Fruit fly (Drosophila melanogaster) whole organism, pupa: ENCODE data around the gene PMCA.

Experiments used
- CG10348 ChIP-seq: fragments of 200-800 bp; sonication (Bioruptor generic); IDR thresholded peaks from 2 replicates; pipeline ENCODE4 v1.3.6; 2022; ENCODE audit warnings: missing biosample characterization, missing genetic modification characterization
- CG12605 ChIP-seq: fragments of 200-800 bp; sonication (Bioruptor generic); IDR thresholded peaks from 2 replicates; pipeline ENCODE4 v1.3.6; 2022; ENCODE audit warnings: missing biosample characterization, missing genetic modification characterization
- CG13204 ChIP-seq: fragments of 200-800 bp; sonication (Bioruptor generic); optimal IDR thresholded peaks from 2 replicates; lab custom pipeline; 2018; ENCODE audit warnings: missing biosample characterization, mild to moderate bottlenecking, missing genetic modification characterization, moderate library complexity
- CG14655 ChIP-seq: fragments of 200-800 bp; sonication (Bioruptor generic); optimal IDR thresholded peaks from 3 replicates; lab custom pipeline; 2017; ENCODE audit warnings: mild to moderate bottlenecking, missing biosample characterization, missing genetic modification reagents, missing genetic modification characterization
- CG15710 ChIP-seq: fragments of 200-800 bp; sonication (Bioruptor generic); optimal IDR thresholded peaks from 2 replicates; lab custom pipeline; 2018; ENCODE audit warnings: missing biosample characterization, mild to moderate bottlenecking, missing genetic modification characterization, moderate library complexity
- CG17806 ChIP-seq: fragments of 200-800 bp; sonication (Bioruptor generic); optimal IDR thresholded peaks from 2 replicates; lab custom pipeline; 2018; ENCODE audit warnings: missing biosample characterization, mild to moderate bottlenecking, missing genetic modification characterization, moderate library complexity
- CG32121 ChIP-seq: fragments of 200-800 bp; sonication (Bioruptor generic); IDR thresholded peaks from 2 replicates; pipeline ENCODE4 v1.3.6; 2022; ENCODE audit warnings: missing biosample characterization, missing genetic modification characterization
- CG34367 ChIP-seq: fragments of 200-800 bp; sonication (Bioruptor generic); optimal IDR thresholded peaks from 2 replicates; lab custom pipeline; 2018; ENCODE audit warnings: missing biosample characterization, mild to moderate bottlenecking, missing genetic modification characterization
- CG4496 ChIP-seq: fragments of 200-800 bp; sonication (Bioruptor generic); IDR thresholded peaks from 3 replicates; pipeline ENCODE4 v1.3.6; 2022; ENCODE audit warnings: missing biosample characterization, missing genetic modification characterization
- CG8159 ChIP-seq: fragments of 200-800 bp; sonication (Bioruptor generic); optimal IDR thresholded peaks from 3 replicates; lab custom pipeline; 2018; ENCODE audit warnings: missing biosample characterization, mild to moderate bottlenecking, missing genetic modification characterization, moderate library complexity
- CG8301 ChIP-seq: fragments of 200-800 bp; sonication (Bioruptor generic); optimal IDR thresholded peaks from 2 replicates; lab custom pipeline; 2018; ENCODE audit warnings: missing biosample characterization, mild to moderate bottlenecking, missing genetic modification characterization
- CG9948 ChIP-seq: fragments of 200-800 bp; sonication (Bioruptor generic); optimal IDR thresholded peaks from 2 replicates; lab custom pipeline; 2018; ENCODE audit warnings: missing biosample characterization, mild to moderate bottlenecking, missing genetic modification characterization, moderate library complexity
- D1 ChIP-seq: fragments of 200-800 bp; sonication (Bioruptor generic); optimal IDR thresholded peaks from 2 replicates; lab custom pipeline; 2018; ENCODE audit warnings: missing biosample characterization, mild to moderate bottlenecking, missing genetic modification characterization, moderate library complexity
- EcR ChIP-seq: fragments of 200-800 bp; sonication (Bioruptor generic); optimal IDR thresholded peaks from 3 replicates; lab custom pipeline; 2019; ENCODE audit warnings: missing biosample characterization, missing genetic modification characterization, mild to moderate bottlenecking, moderate library complexity, missing genetic modification reagents
- Ets98B ChIP-seq: fragments of 200-800 bp; sonication (Bioruptor generic); IDR thresholded peaks from 2 replicates; pipeline ENCODE4 v1.3.6; 2022; ENCODE audit warnings: missing biosample characterization, missing genetic modification characterization
- Pif1A ChIP-seq: fragments of 200-800 bp; sonication (Bioruptor generic); optimal IDR thresholded peaks from 3 replicates; lab custom pipeline; 2016; ENCODE audit warnings: missing biosample characterization, missing genetic modification characterization
- Pif1B ChIP-seq: fragments of 200-800 bp; sonication (Bioruptor generic); optimal IDR thresholded peaks from 3 replicates; lab custom pipeline; 2016; ENCODE audit warnings: missing biosample characterization, missing genetic modification characterization
- Snoo ChIP-seq: fragments of 200-800 bp; sonication (Bioruptor generic); optimal IDR thresholded peaks from 3 replicates; lab custom pipeline; 2017; ENCODE audit warnings: missing biosample characterization, mild to moderate bottlenecking, missing genetic modification characterization, inconsistent platforms
- fd96Ca ChIP-seq: fragments of 200-800 bp; sonication (Bioruptor generic); IDR thresholded peaks from 3 replicates; pipeline ENCODE4 v1.3.6; 2022; ENCODE audit warnings: missing biosample characterization, missing genetic modification characterization
- gl ChIP-seq: fragments of 200-800 bp; sonication (Bioruptor generic); optimal IDR thresholded peaks from 2 replicates; lab custom pipeline; 2018; ENCODE audit warnings: missing biosample characterization, mild to moderate bottlenecking, missing genetic modification characterization
- rn ChIP-seq: fragments of 200-800 bp; sonication (Bioruptor generic); IDR thresholded peaks from 2 replicates; pipeline ENCODE4 v1.3.6; 2022; ENCODE audit warnings: missing biosample characterization, missing genetic modification characterization

Gene PMCA

dm6 chr4:386752-387151, 28.0 kb upstream of the PMCA start:
- TF ChIP-seq D1 (tag; lab: Kevin White, UChicago) (no peak), Pif1A (GFP tag; lab: Kevin White, UChicago) (no peak), gl (tag; lab: Kevin White, UChicago) (no peak), rn (GFP tag; lab: Robert Waterston, UW) (no peak), EcR (GFP tag; lab: Kevin White, UChicago) (no peak), CG14655 (GFP tag; lab: Kevin White, UChicago) (no peak), CG9948 (tag; lab: Kevin White, UChicago) (no peak), CG17806 (tag; lab: Kevin White, UChicago) (no peak), fd96Ca (GFP tag; lab: Robert Waterston, UW) (no peak)

DNA sequence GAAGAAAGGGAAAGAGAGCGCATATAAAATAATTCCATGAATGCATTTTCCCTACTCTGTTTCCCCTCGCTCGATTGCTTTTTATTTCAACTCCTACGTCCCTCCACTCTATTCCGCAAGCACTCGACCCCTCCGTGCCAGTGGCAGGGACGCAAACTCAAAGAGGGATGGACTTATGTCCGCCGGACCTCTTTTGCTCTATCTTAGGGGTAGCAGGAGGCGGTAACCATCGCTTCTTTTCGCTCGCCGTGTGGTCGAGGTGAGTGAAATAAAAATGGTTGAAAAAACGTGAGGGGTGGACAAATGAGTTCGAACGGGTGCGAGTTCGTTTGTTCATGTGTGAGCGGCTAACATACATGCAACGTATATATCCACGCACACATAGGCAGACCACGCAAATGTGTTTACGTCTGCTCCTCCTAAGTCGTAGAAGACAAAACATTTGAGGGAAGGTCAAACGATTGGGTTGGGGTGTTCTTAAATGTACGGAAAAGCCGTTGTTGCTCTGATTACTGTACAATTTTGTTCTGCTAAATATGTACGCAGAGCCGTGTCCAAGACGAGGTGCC, 26.6 kb upstream of the PMCA start:
- TF ChIP-seq CG13204 (GFP tag; lab: Kevin White, UChicago): no peak
- no peak for TF ChIP-seq Snoo (tag; lab: Kevin White, UChicago)
- no peak for TF ChIP-seq CG15710 (tag; lab: Kevin White, UChicago)
- no peak for TF ChIP-seq CG17806 (tag; lab: Kevin White, UChicago)
- TF ChIP-seq Ets98B (GFP tag; lab: Robert Waterston, UW): no peak
- no peak for TF ChIP-seq CG14655 (GFP tag; lab: Kevin White, UChicago)
- no peak for TF ChIP-seq Pif1A (GFP tag; lab: Kevin White, UChicago)
- no peak for TF ChIP-seq CG8159
- TF ChIP-seq EcR (GFP tag; lab: Kevin White, UChicago): no peak
- no peak for TF ChIP-seq rn (GFP tag; lab: Robert Waterston, UW)
- no peak for TF ChIP-seq Pif1B (GFP tag; lab: Kevin White, UChicago)

dm6 chr4:384546-384945, 25.8 kb upstream of the PMCA start:
- TF ChIP-seq CG8159 (no peak), CG8301 (tag; lab: Kevin White, UChicago) (no peak), Ets98B (GFP tag; lab: Robert Waterston, UW) (no peak), CG13204 (GFP tag; lab: Kevin White, UChicago) (no peak), CG9948 (tag; lab: Kevin White, UChicago) (no peak), D1 (tag; lab: Kevin White, UChicago) (no peak), CG14655 (GFP tag; lab: Kevin White, UChicago) (no peak), Pif1A (GFP tag; lab: Kevin White, UChicago) (no peak), fd96Ca (GFP tag; lab: Robert Waterston, UW) (no peak), gl (tag; lab: Kevin White, UChicago) (no peak), CG10348 (GFP tag; lab: Robert Waterston, UW) (no peak), rn (GFP tag; lab: Robert Waterston, UW) (no peak), CG4496 (GFP tag; lab: Robert Waterston, UW) (no peak), CG17806 (tag; lab: Kevin White, UChicago) (no peak), CG32121 (GFP tag; lab: Robert Waterston, UW) (no peak), Snoo (tag; lab: Kevin White, UChicago) (no peak)

dm6 chr4:380462-380861, 21.7 kb upstream of the PMCA start:
- no peak for TF ChIP-seq Snoo (tag; lab: Kevin White, UChicago)
- no peak for TF ChIP-seq CG8159
- no peak for TF ChIP-seq CG34367
- no peak for TF ChIP-seq CG8301 (tag; lab: Kevin White, UChicago)
- TF ChIP-seq CG13204 (GFP tag; lab: Kevin White, UChicago): no peak
- no peak for TF ChIP-seq Ets98B (GFP tag; lab: Robert Waterston, UW)

dm6 chr4:379142-379541, 20.4 kb upstream of the PMCA start:
- no peak for TF ChIP-seq Snoo (tag; lab: Kevin White, UChicago)
- TF ChIP-seq Ets98B (GFP tag; lab: Robert Waterston, UW): no peak
- no peak for TF ChIP-seq EcR (GFP tag; lab: Kevin White, UChicago)
- no peak for TF ChIP-seq CG15710 (tag; lab: Kevin White, UChicago)
- TF ChIP-seq rn (GFP tag; lab: Robert Waterston, UW): no peak
- no peak for TF ChIP-seq CG12605
- TF ChIP-seq CG8301 (tag; lab: Kevin White, UChicago): no peak
- TF ChIP-seq fd96Ca (GFP tag; lab: Robert Waterston, UW): no peak
- TF ChIP-seq CG13204 (GFP tag; lab: Kevin White, UChicago): no peak
- TF ChIP-seq CG8159: no peak
- no peak for TF ChIP-seq CG34367
- TF ChIP-seq CG17806 (tag; lab: Kevin White, UChicago): no peak

- TF ChIP-seq CG8159 (no peak), CG12605 (no peak), CG4496 (GFP tag; lab: Robert Waterston, UW) (no peak), CG15710 (tag; lab: Kevin White, UChicago) (no peak)
These were observed 1.1 kb upstream of the PMCA start, which contains the start of gene Hcf for dm6 chr4:359759-360290. Hcf (plus strand) TSS chr4:359938.
